Worm (Caenorhabditis elegans) whole organism, midembryonic: ENCODE data around the gene B0495.9.

Experiments used
- T22C8.4 ChIP-seq: fragments of 200-800 bp; sonication (Bioruptor generic); IDR thresholded peaks from 2 replicates; pipeline ENCODE4 v1.3.6; 2022; ENCODE audit warnings: missing genetic modification characterization, missing compliant biosample characterization
- cog-1 ChIP-seq: sonication (generic microtip); optimal IDR thresholded peaks from 2 replicates; lab custom pipeline; 2016; ENCODE audit warnings: missing genetic modification characterization, missing compliant biosample characterization
- flt-1 ChIP-seq: fragments of 200-800 bp; sonication (Bioruptor generic); IDR thresholded peaks from 2 replicates; pipeline ENCODE4 v1.3.6; 2022; ENCODE audit warnings: missing genetic modification characterization, missing compliant biosample characterization
- klf-2 ChIP-seq: fragments of 200-800 bp; sonication (Bioruptor generic); conservative IDR thresholded peaks from 2 replicates; pipeline ENCODE4 v1.3.6; 2022; ENCODE audit warnings: missing genetic modification reagents, missing genetic modification characterization, missing compliant biosample characterization
- med-1 ChIP-seq: sonication (generic microtip); optimal IDR thresholded peaks from 2 replicates; lab custom pipeline; 2017; ENCODE audit warnings: missing genetic modification characterization, mild to moderate bottlenecking, missing compliant biosample characterization, antibody characterized with exemption, missing genetic modification reagents; ENCODE audit not compliant: insufficient read depth
- ref-1 ChIP-seq: fragments of 200-800 bp; sonication (Bioruptor generic); conservative IDR thresholded peaks from 2 replicates; pipeline ENCODE4 v1.3.6; 2022; ENCODE audit warnings: missing genetic modification reagents, missing genetic modification characterization, missing compliant biosample characterization
- tab-1 ChIP-seq: fragments of 200-800 bp; sonication (Bioruptor generic); IDR thresholded peaks from 2 replicates; pipeline ENCODE4 v1.3.6; 2022; ENCODE audit warnings: missing genetic modification characterization, missing compliant biosample characterization
- ztf-23 ChIP-seq: fragments of 200-800 bp; sonication (Bioruptor generic); IDR thresholded peaks from 2 replicates; pipeline ENCODE4 v1.3.6; 2022; ENCODE audit warnings: missing genetic modification reagents, missing genetic modification characterization, missing compliant biosample characterization
- ztf-29 ChIP-seq: fragments of 200-800 bp; sonication (Bioruptor generic); IDR thresholded peaks from 2 replicates; pipeline ENCODE4 v1.3.6; 2022; ENCODE audit warnings: missing genetic modification reagents, missing genetic modification characterization, missing compliant biosample characterization

B0495.9 gene

DNA sequence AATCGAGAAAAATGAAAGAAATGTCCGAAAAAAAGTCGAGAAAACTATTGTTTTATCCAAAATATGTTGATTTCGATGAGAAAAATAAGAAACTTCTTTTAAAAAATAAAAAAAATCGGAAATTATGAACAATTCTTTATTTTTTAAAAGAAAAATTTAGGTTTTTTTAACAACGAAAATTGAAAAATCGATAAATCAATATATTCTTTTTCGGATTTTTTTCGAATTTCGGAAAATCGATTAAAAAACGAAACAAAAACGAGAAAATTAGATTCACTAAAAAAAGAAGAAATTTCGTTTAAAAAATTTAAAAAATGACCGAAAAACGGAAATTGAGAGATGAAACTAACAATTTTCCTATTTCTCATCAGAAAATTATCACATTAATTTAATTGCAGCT is 38.5 kb downstream of the B0495.9 start:
- TF ChIP-seq flt-1 (GFP tag; lab: Robert Waterston, UW) = no peak
- TF ChIP-seq med-1 = no peak
- TF ChIP-seq ztf-23 (GFP tag; lab: Robert Waterston, UW) = no peak
- TF ChIP-seq T22C8.4 (GFP tag; lab: Robert Waterston, UW) = no peak
- no peak for TF ChIP-seq ref-1
- no peak for TF ChIP-seq tab-1 (GFP tag; lab: Robert Waterston, UW)
- no peak for TF ChIP-seq klf-2 (GFP tag; lab: Robert Waterston, UW)
- TF ChIP-seq cog-1 (tag; lab: Kevin White, UChicago) = no peak
- TF ChIP-seq ztf-29 (GFP tag; lab: Robert Waterston, UW) = no peak

DNA sequence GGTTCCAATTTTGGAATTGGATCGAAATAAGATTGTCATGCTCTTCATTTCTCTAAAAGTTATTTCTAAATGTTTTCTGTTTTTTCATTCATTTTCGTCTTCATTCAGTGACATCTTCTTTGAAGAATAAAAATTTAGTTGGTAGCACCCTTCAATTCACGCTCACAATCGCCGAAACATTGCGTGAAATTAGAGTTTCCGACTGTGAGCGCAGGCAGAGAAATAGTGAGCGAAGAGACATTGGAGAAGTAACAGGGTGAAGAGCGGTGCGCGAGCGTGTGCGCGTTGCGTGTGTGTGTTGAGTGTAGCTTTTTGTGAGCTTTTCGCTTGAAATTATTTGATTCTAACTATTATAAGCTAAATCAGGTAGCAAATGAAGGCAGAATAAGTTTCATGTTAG is 39.1 kb downstream of the B0495.9 start:
- TF ChIP-seq flt-1 (GFP tag; lab: Robert Waterston, UW) (peak; percentile 54; the same call in 1 of the 2 replicates), tab-1 (GFP tag; lab: Robert Waterston, UW) (0 out of 2 replicates have a peak, but pooled peaks have one; percentile 46), ref-1 (no peak)

DNA sequence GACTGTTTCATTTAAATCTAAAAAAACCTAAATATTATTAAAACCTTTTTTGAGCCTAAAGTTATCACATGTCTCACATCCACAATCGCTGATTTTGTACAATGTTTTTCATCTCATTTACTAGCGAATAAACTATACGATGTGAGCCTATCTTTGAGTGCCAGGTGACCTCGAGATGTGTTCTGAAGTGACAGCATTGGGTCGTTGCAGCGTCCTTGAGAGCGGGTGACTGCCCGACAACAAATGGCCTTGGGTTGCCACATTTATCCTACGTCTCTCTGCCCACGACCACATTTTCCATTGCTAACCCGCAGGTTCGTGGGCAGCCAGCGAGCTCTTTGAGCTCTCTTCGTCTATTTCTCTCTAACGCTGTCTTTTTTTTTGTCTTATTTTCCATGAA is 41.5 kb downstream of the B0495.9 start, which contains the start of gene lir-2:
Gene lir-2 (plus strand): TSS at position 301 of the 400 bp plus-strand sequence.
- TF ChIP-seq ztf-23 (GFP tag; lab: Robert Waterston, UW) (no peak), med-1 (no peak), tab-1 (GFP tag; lab: Robert Waterston, UW) (no peak), ztf-29 (GFP tag; lab: Robert Waterston, UW) (no peak), klf-2 (GFP tag; lab: Robert Waterston, UW) (no peak), cog-1 (tag; lab: Kevin White, UChicago) (no peak), flt-1 (GFP tag; lab: Robert Waterston, UW) (no peak), ref-1 (no peak), T22C8.4 (GFP tag; lab: Robert Waterston, UW) (no peak)

DNA sequence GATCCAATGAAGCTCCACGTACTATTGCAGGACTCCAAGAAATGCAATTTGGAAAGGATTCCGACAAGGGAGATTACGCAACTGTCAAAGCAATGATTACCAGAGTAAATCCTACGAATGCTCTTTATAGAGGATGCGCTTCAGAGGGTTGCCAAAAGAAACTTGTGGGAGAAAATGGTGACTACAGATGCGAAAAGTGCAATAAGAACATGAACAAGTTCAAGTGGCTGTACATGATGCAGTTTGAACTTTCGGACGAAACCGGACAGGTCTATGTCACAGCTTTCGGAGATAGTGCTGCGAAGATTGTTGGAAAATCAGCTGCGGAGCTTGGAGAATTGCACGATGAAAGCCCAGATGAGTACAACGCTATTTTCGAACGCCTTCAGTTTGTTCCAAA is 42.2 kb downstream of the B0495.9 start:
- no peak for TF ChIP-seq klf-2 (GFP tag; lab: Robert Waterston, UW)
- no peak for TF ChIP-seq flt-1 (GFP tag; lab: Robert Waterston, UW)
- TF ChIP-seq ref-1 = no peak
- TF ChIP-seq cog-1 (tag; lab: Kevin White, UChicago) = no peak
- no peak for TF ChIP-seq T22C8.4 (GFP tag; lab: Robert Waterston, UW)
- TF ChIP-seq ztf-29 (GFP tag; lab: Robert Waterston, UW) = no peak
- TF ChIP-seq ztf-23 (GFP tag; lab: Robert Waterston, UW) = no peak
- no peak for TF ChIP-seq tab-1 (GFP tag; lab: Robert Waterston, UW)

DNA sequence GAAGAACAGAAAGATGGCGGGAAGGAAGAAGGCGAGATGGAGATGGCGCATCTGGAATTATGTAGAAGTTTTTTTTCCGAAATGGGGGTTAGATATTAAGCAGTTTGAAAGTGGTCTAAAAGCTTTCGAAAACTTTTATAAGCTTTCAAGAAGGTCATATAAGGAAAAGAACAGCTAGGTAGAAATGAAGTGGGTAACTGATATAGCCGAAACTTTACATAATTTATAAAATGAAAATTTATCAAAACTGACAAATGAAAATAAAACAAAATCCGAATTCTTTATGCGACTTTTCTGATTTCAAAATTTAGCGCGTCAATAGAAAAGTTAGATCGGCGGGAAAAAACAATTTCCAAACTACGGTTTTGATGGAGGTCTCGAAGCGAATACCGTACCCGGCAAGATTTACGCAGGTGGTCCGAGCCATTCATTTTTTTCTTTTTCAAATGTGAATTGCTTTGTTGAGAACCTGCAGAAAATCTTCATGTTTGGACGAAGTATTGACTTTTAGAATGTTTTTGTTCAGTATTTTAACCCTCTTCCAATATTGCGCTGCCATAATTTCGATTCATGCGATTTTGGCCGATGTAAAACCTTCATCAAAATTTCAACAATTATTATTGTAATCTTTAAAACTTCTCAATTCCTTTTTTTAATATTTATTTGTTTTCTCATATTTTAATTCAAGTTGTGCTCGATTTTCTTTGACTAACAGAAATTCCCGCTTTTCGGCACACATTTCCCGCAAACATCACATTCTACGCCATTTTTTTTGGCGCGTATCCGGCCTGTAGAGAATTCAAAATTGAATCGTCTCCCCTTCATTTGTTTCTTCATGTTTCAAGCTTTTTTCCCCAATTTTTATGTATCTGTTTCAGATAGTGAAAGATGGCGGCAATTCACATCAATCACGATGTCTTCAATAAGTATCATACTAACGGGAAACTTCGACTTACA is 44.5 kb downstream of the B0495.9 start, which contains the start of the genes F18A1.7 and rpa-1:
Gene F18A1.7 (minus strand): TSS at position 51 of the 957 bp plus-strand sequence.
Gene rpa-1 (plus strand): TSS at position 879 of the 957 bp plus-strand sequence.
- 0 out of 2 replicates have a peak, but pooled peaks have one; percentile 9 for TF ChIP-seq ztf-23 (GFP tag; lab: Robert Waterston, UW)
- no peak for TF ChIP-seq tab-1 (GFP tag; lab: Robert Waterston, UW)
- no peak for TF ChIP-seq cog-1 (tag; lab: Kevin White, UChicago)
- TF ChIP-seq med-1 = no peak

DNA sequence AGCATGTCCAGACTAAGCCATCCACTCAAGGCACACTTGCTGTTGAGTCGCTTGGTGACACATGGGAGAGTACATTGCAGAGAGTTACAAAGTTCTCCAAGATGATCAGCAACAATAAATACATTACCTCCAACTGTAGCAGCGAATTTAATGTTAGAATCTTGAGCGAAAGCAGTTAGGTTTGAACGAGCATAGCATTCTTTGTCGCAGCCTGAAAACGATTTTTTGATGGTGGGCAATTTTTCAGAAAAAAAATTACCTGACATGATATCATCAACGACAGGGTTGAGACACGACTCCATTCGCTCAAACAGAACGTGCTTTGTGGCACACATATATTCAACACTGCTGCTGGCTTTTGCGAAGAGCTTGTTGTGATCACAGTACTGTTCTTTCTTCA is 45.5 kb downstream of the B0495.9 start:
- TF ChIP-seq ztf-29 (GFP tag; lab: Robert Waterston, UW) (no peak), ref-1 (no peak), T22C8.4 (GFP tag; lab: Robert Waterston, UW) (no peak), cog-1 (tag; lab: Kevin White, UChicago) (no peak), med-1 (no peak), klf-2 (GFP tag; lab: Robert Waterston, UW) (no peak), tab-1 (GFP tag; lab: Robert Waterston, UW) (no peak), flt-1 (GFP tag; lab: Robert Waterston, UW) (no peak), ztf-23 (GFP tag; lab: Robert Waterston, UW) (no peak)

DNA sequence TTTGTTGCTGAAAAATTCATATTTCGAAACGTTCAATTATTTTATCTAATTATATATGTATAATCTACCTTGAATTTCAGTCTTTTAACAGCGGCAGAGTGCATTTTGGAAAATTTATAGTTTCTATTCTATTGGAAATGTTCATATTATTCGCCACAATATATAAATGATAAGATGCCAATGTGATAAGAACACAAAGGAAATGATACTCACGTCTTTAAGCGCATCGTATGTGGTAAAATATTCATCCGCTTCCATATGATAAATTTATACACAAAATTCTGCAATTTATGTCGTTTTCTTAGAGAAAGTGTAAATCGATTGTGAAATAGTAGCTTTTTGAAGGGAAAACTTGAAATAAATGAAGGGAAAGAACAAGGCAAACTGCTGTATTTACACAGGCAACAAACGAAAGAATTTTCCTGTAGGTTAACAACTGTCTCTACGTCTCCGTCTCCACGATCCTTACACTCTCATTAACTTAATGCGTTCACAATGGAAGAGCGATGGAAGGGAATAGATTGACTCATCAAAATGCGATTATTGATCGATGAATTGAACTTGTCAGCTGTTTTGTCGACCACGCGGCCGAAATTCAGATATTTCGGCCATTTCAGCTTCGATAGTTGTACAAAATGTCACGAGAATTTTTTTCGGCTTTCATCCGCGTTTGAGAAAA is 46.4 kb downstream of the B0495.9 start, which contains the start of gene alfa-1:
Gene alfa-1 (minus strand): TSS at position 515 of the 679 bp plus-strand sequence.
- no peak; the same call in 1 of the 2 replicates for TF ChIP-seq T22C8.4 (GFP tag; lab: Robert Waterston, UW)
- no peak for TF ChIP-seq flt-1 (GFP tag; lab: Robert Waterston, UW)
- no peak for TF ChIP-seq cog-1 (tag; lab: Kevin White, UChicago)
- no peak for TF ChIP-seq med-1
- no peak for TF ChIP-seq ref-1
- no peak for TF ChIP-seq ztf-23 (GFP tag; lab: Robert Waterston, UW)
- no peak for TF ChIP-seq klf-2 (GFP tag; lab: Robert Waterston, UW)
- no peak for TF ChIP-seq tab-1 (GFP tag; lab: Robert Waterston, UW)
